Worm (Caenorhabditis elegans): ENCODE data around the gene nlp-30.

Gene nlp-30

DNA sequence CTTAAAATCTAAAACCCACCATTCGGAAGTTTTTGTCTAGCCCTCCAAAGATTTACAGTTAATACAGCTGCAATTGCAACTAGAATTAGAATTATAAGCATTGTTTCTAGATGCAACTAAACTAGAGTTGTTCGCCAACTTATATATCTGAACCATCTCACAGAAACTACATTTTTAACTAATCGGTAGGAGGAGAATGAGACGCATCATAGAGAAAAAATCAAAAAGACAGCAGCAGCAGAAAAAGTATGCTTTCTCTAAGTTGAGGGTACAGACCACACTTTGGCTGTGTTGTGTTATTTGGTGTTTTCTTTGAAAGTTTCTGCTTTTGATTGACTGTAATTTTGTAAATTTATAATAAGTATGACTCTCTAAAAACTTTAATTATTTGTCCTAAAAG is 18.1 kb upstream of the nlp-30 start, which contains the start of gene cyp-34A7:
Gene cyp-34A7, minus strand, starts transcription at position 101 of the 400 bp plus-strand sequence.
- TF ChIP-seq ref-1 (GFP tag; conservative IDR thresholded peaks at IDR 0.05), result no peak
- no peak for TF ChIP-seq klf-2 (GFP tag; conservative IDR thresholded peaks at IDR 0.05)
- TF ChIP-seq ztf-29 (GFP tag; IDR thresholded peaks at IDR 0.05), result no peak
- no peak for TF ChIP-seq ztf-23 (GFP tag; IDR thresholded peaks at IDR 0.05)
- no peak for TF ChIP-seq flt-1 (GFP tag; IDR thresholded peaks at IDR 0.05)
- no peak for TF ChIP-seq med-1 (GFP tag; optimal IDR thresholded peaks at IDR 0.05; ENCODE audit: insufficient read depth)
- no peak for TF ChIP-seq tab-1 (GFP tag; IDR thresholded peaks at IDR 0.05)
- TF ChIP-seq cog-1 (tag; optimal IDR thresholded peaks at IDR 0.05), result no peak
- TF ChIP-seq T22C8.4 (GFP tag; IDR thresholded peaks at IDR 0.05), result no peak

DNA sequence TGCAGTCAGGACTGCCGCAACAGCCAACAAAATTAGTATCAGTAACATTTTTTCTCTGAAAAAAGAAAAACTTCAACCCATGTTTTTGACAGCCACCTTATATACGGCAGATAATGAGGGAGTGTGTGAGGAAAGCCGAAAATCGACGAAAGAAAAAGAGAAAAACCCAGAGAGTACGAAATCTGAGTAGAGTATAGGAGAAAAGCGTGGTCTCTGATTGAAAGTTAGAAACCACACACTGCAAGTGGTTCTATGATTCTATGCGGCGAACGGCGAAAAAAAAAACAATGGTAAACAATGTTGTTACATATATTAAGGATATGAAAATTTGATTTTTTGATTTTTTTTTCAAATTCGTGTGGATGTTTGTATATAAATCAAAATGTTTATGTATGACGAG is 14.0 kb upstream of the nlp-30 start, which contains the start of gene cyp-34A8:
Gene cyp-34A8, minus strand, starts transcription at position 62 of the 400 bp plus-strand sequence.
- TF ChIP-seq flt-1 (GFP tag; IDR thresholded peaks at IDR 0.05) (no peak), ztf-23 (GFP tag; IDR thresholded peaks at IDR 0.05) (no peak), ztf-29 (GFP tag; IDR thresholded peaks at IDR 0.05) (no peak), tab-1 (GFP tag; IDR thresholded peaks at IDR 0.05) (no peak), T22C8.4 (GFP tag; IDR thresholded peaks at IDR 0.05) (no peak), ref-1 (GFP tag; conservative IDR thresholded peaks at IDR 0.05) (no peak), cog-1 (tag; optimal IDR thresholded peaks at IDR 0.05) (no peak), klf-2 (GFP tag; conservative IDR thresholded peaks at IDR 0.05) (no peak), med-1 (GFP tag; optimal IDR thresholded peaks at IDR 0.05; ENCODE audit: insufficient read depth) (no peak)

- TF ChIP-seq klf-2 (GFP tag; conservative IDR thresholded peaks at IDR 0.05) (no peak), ref-1 (GFP tag; conservative IDR thresholded peaks at IDR 0.05) (no peak)
Observed at ce11 chrV:3968929-3969328, 12.9 kb upstream of the nlp-30 start.

DNA sequence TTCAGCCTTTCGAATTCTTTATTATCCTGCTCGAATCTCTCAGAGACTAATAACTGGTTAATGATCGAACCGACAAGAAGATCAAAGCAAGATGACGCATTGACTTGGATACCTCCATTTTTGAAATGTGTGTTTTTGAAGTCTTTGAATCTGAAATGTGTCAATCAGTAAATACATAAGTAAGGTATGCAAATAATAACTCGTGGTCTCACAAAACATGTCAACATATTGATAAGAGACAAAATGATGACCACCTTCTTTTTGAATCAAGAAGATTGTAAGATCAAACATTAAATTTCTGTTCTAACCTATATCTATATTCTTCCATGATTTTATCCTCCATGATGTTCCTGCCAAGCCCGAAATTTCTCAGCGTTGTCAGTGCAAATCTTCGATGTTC is 12.1 kb upstream of the nlp-30 start:
- TF ChIP-seq med-1 (GFP tag; optimal IDR thresholded peaks at IDR 0.05; ENCODE audit: insufficient read depth) (no peak), cog-1 (tag; optimal IDR thresholded peaks at IDR 0.05) (no peak), T22C8.4 (GFP tag; IDR thresholded peaks at IDR 0.05) (no peak), klf-2 (GFP tag; conservative IDR thresholded peaks at IDR 0.05) (no peak), ztf-23 (GFP tag; IDR thresholded peaks at IDR 0.05) (no peak), tab-1 (GFP tag; IDR thresholded peaks at IDR 0.05) (no peak)

- TF ChIP-seq ref-1 (GFP tag; conservative IDR thresholded peaks at IDR 0.05) (no peak), med-1 (GFP tag; optimal IDR thresholded peaks at IDR 0.05; ENCODE audit: insufficient read depth) (no peak), ztf-29 (GFP tag; IDR thresholded peaks at IDR 0.05) (no peak), ztf-23 (GFP tag; IDR thresholded peaks at IDR 0.05) (no peak), flt-1 (GFP tag; IDR thresholded peaks at IDR 0.05) (no peak), tab-1 (GFP tag; IDR thresholded peaks at IDR 0.05) (no peak), klf-2 (GFP tag; conservative IDR thresholded peaks at IDR 0.05) (no peak), cog-1 (tag; optimal IDR thresholded peaks at IDR 0.05) (no peak)
Observed at ce11 chrV:3970410-3970809, 11.4 kb upstream of the nlp-30 start, which contains the start of gene cyp-34A9. Gene cyp-34A9, minus strand, starts transcription at chrV:3970540.

ce11 chrV:3972846-3973245 is 8.9 kb upstream of the nlp-30 start, which contains the start of gene cyp-34A10:
Gene cyp-34A10, minus strand, starts transcription at chrV:3972991.
- TF ChIP-seq T22C8.4 (GFP tag; IDR thresholded peaks at IDR 0.05) (no peak), med-1 (GFP tag; optimal IDR thresholded peaks at IDR 0.05; ENCODE audit: insufficient read depth) (no peak), cog-1 (tag; optimal IDR thresholded peaks at IDR 0.05) (no peak), ztf-23 (GFP tag; IDR thresholded peaks at IDR 0.05) (no peak), ref-1 (GFP tag; conservative IDR thresholded peaks at IDR 0.05) (no peak), klf-2 (GFP tag; conservative IDR thresholded peaks at IDR 0.05) (no peak), flt-1 (GFP tag; IDR thresholded peaks at IDR 0.05) (no peak), tab-1 (GFP tag; IDR thresholded peaks at IDR 0.05) (no peak), ztf-29 (GFP tag; IDR thresholded peaks at IDR 0.05) (no peak)

ce11 chrV:3974361-3974760 is 7.4 kb upstream of the nlp-30 start, which contains the start of gene str-82:
Gene str-82, plus strand, starts transcription at chrV:3974661.
- no peak for TF ChIP-seq med-1 (GFP tag; optimal IDR thresholded peaks at IDR 0.05; ENCODE audit: insufficient read depth)
- no peak for TF ChIP-seq ref-1 (GFP tag; conservative IDR thresholded peaks at IDR 0.05)
- no peak for TF ChIP-seq T22C8.4 (GFP tag; IDR thresholded peaks at IDR 0.05)
- no peak for TF ChIP-seq cog-1 (tag; optimal IDR thresholded peaks at IDR 0.05)
- no peak for TF ChIP-seq flt-1 (GFP tag; IDR thresholded peaks at IDR 0.05)
- no peak for TF ChIP-seq ztf-29 (GFP tag; IDR thresholded peaks at IDR 0.05)
- no peak for TF ChIP-seq tab-1 (GFP tag; IDR thresholded peaks at IDR 0.05)
- TF ChIP-seq klf-2 (GFP tag; conservative IDR thresholded peaks at IDR 0.05), result no peak
- TF ChIP-seq ztf-23 (GFP tag; IDR thresholded peaks at IDR 0.05), result no peak

DNA sequence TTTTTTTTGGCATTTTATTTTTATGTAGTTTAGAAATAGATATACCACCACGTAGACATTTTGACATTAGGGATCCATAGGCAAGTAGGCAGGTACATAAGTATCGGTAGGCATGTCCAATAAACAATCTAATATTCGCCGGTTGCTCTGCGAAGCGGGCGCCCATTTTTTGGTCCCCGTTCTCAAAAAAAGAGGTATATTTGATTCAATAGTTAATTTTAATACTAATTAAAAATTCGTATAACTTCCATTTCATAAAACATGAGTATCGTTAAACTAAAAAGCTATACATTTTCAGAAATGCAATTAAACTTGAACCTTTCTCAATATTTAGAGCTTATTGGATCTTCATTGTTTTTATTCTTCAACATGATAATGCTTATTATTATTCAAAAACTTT is 4.8 kb upstream of the nlp-30 start, which contains the start of gene str-83:
Gene str-83, plus strand, starts transcription at position 301 of the 400 bp plus-strand sequence.
- no peak for TF ChIP-seq ztf-23 (GFP tag; IDR thresholded peaks at IDR 0.05)
- no peak for TF ChIP-seq flt-1 (GFP tag; IDR thresholded peaks at IDR 0.05)
- no peak for TF ChIP-seq med-1 (GFP tag; optimal IDR thresholded peaks at IDR 0.05; ENCODE audit: insufficient read depth)
- TF ChIP-seq tab-1 (GFP tag; IDR thresholded peaks at IDR 0.05), result no peak
- no peak for TF ChIP-seq ref-1 (GFP tag; conservative IDR thresholded peaks at IDR 0.05)
- no peak for TF ChIP-seq klf-2 (GFP tag; conservative IDR thresholded peaks at IDR 0.05)
- no peak for TF ChIP-seq T22C8.4 (GFP tag; IDR thresholded peaks at IDR 0.05)
- no peak for TF ChIP-seq ztf-29 (GFP tag; IDR thresholded peaks at IDR 0.05)
- no peak for TF ChIP-seq cog-1 (tag; optimal IDR thresholded peaks at IDR 0.05)

DNA sequence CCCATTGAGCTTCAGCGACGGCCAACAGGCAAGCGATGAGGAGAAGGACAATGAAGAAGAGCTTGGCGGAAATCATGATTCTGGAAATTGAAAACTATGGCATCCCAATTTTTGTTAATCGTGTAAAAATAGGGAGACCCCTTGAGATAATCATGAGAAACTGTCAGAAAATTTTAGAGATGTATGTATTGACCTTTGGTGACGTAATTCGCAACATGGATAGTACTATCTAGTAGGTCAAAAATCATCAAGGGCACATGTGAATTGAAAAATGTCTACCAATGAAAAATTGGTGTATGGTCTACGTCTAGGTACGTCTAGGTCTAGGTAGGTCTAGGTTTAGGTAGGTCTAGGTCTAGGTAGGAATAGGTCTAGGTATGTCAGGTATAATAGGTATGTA is 2.7 kb upstream of the nlp-30 start, which contains the start of gene nlp-34:
Gene nlp-34, minus strand, starts transcription at position 82 of the 400 bp plus-strand sequence.
- no peak for TF ChIP-seq flt-1 (GFP tag; IDR thresholded peaks at IDR 0.05)
- no peak for TF ChIP-seq cog-1 (tag; optimal IDR thresholded peaks at IDR 0.05)
- no peak for TF ChIP-seq med-1 (GFP tag; optimal IDR thresholded peaks at IDR 0.05; ENCODE audit: insufficient read depth)
- no peak for TF ChIP-seq klf-2 (GFP tag; conservative IDR thresholded peaks at IDR 0.05)
- TF ChIP-seq ztf-29 (GFP tag; IDR thresholded peaks at IDR 0.05), result no peak
- no peak for TF ChIP-seq ztf-23 (GFP tag; IDR thresholded peaks at IDR 0.05)
- TF ChIP-seq tab-1 (GFP tag; IDR thresholded peaks at IDR 0.05), result no peak
- no peak for TF ChIP-seq T22C8.4 (GFP tag; IDR thresholded peaks at IDR 0.05)

DNA sequence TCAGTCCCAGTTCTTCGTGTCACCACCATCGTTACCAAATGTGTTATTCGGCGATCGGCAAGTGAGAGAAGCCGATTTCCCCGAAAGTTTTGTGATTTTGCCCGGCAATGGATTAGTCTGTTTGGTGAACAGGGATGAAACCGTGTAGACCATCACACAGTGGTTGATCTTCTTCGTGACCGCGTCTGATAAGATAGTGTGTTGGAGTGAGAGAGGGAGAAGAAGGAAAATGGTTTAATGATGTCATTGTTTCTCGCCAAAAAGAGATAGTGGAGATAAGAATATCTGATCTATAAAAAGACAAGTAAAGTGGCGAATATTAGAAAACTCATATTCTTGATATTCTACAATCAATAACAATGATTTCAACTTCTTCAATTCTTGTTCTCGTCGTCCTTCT is 2.0 kb upstream of the nlp-30 start, which contains the start of gene nlp-31:
Gene nlp-31, plus strand, starts transcription at position 237 of the 400 bp plus-strand sequence.
- TF ChIP-seq klf-2 (GFP tag; conservative IDR thresholded peaks at IDR 0.05) (no peak), ztf-23 (GFP tag; IDR thresholded peaks at IDR 0.05) (no peak), T22C8.4 (GFP tag; IDR thresholded peaks at IDR 0.05) (no peak), tab-1 (GFP tag; IDR thresholded peaks at IDR 0.05) (no peak)

Measured in whole organism, midembryonic.